Fruit fly (Drosophila melanogaster) whole organism, adult: ENCODE data around the gene COX4.

ENCODE experiments used
- CG11617 ChIP-seq: fragments of 200-800 bp; sonication (Bioruptor generic); optimal IDR thresholded peaks from 2 replicates; lab custom pipeline; 2017; ENCODE audit warnings: mild to moderate bottlenecking, missing biosample characterization, missing genetic modification reagents, missing genetic modification characterization
- CG12768 ChIP-seq: fragments of 200-800 bp; sonication (Bioruptor generic); optimal IDR thresholded peaks from 2 replicates; lab custom pipeline; 2017; ENCODE audit warnings: missing biosample characterization, missing genetic modification characterization, mild to moderate bottlenecking, moderate library complexity, missing genetic modification reagents
- CG14711 ChIP-seq: fragments of 200-800 bp; sonication (Bioruptor generic); optimal IDR thresholded peaks from 2 replicates; lab custom pipeline; 2018; ENCODE audit warnings: missing biosample characterization, mild to moderate bottlenecking, missing genetic modification characterization, moderate library complexity
- CG1620 ChIP-seq: fragments of 200-800 bp; sonication (Bioruptor generic); optimal IDR thresholded peaks from 2 replicates; lab custom pipeline; 2016; ENCODE audit warnings: missing biosample characterization, missing genetic modification characterization
- CG33017 ChIP-seq: fragments of 200-800 bp; sonication (Bioruptor generic); optimal IDR thresholded peaks from 2 replicates; lab custom pipeline; 2018; ENCODE audit warnings: missing biosample characterization, mild to moderate bottlenecking, missing genetic modification characterization, moderate library complexity
- CG5204 ChIP-seq: fragments of 200-800 bp; sonication (Bioruptor generic); optimal IDR thresholded peaks from 2 replicates; lab custom pipeline; 2016; ENCODE audit warnings: missing biosample characterization, missing genetic modification characterization
- CG7045 ChIP-seq: fragments of 200-800 bp; sonication (Bioruptor generic); optimal IDR thresholded peaks from 2 replicates; lab custom pipeline; 2017; ENCODE audit warnings: missing biosample characterization, mild to moderate bottlenecking, missing genetic modification characterization
- CG7101 ChIP-seq: fragments of 200-800 bp; sonication (Bioruptor generic); optimal IDR thresholded peaks from 2 replicates; lab custom pipeline; 2018; ENCODE audit warnings: missing biosample characterization, mild to moderate bottlenecking, missing genetic modification characterization, moderate library complexity
- Clk ChIP-seq: fragments of 200-800 bp; sonication (Bioruptor generic); optimal IDR thresholded peaks from 2 replicates; lab custom pipeline; 2017; ENCODE audit warnings: missing biosample characterization, missing genetic modification characterization
- Crg-1 ChIP-seq: fragments of 200-800 bp; sonication (Bioruptor generic); optimal IDR thresholded peaks from 2 replicates; lab custom pipeline; 2016; ENCODE audit warnings: missing biosample characterization, missing genetic modification characterization
- Hr96 ChIP-seq: fragments of 200-800 bp; sonication (Bioruptor generic); optimal IDR thresholded peaks from 2 replicates; lab custom pipeline; 2016; ENCODE audit warnings: missing biosample characterization, missing genetic modification characterization
- Mnt ChIP-seq: fragments of 200-800 bp; sonication (Bioruptor generic); optimal IDR thresholded peaks from 2 replicates; lab custom pipeline; 2016; ENCODE audit warnings: missing biosample characterization, mild to moderate bottlenecking, missing genetic modification characterization
- bab1 ChIP-seq: fragments of 200-800 bp; sonication (Bioruptor generic); optimal IDR thresholded peaks from 3 replicates; lab custom pipeline; 2019; ENCODE audit warnings: missing biosample characterization, mild to moderate bottlenecking, missing genetic modification characterization, moderate library complexity
- cic ChIP-seq: fragments of 200-800 bp; sonication (Bioruptor generic); optimal IDR thresholded peaks from 2 replicates; lab custom pipeline; 2017; ENCODE audit warnings: missing biosample characterization, mild to moderate bottlenecking, missing genetic modification characterization, moderate library complexity
- cnc ChIP-seq, 2 experiments: fragments of >200 bp; optimal IDR thresholded peaks; 2 replicates each; lab custom pipeline; 2017
- kay ChIP-seq: fragments of 200-800 bp; sonication (Bioruptor generic); peaks from one replicate; lab custom pipeline; 2016; ENCODE audit warnings: missing biosample characterization, missing genetic modification characterization, borderline replicate concordance
- ovo ChIP-seq: fragments of 200-800 bp; sonication (Bioruptor generic); optimal IDR thresholded peaks from 2 replicates; lab custom pipeline; 2016; ENCODE audit warnings: missing biosample characterization, missing genetic modification characterization
- pad ChIP-seq: fragments of 200-800 bp; sonication (Bioruptor generic); optimal IDR thresholded peaks from 3 replicates; lab custom pipeline; 2017; ENCODE audit warnings: missing biosample characterization, missing genetic modification characterization, mild to moderate bottlenecking, moderate library complexity, missing genetic modification reagents
- tj ChIP-seq: fragments of 200-800 bp; sonication (Bioruptor generic); optimal IDR thresholded peaks from 3 replicates; lab custom pipeline; 2017; ENCODE audit warnings: missing biosample characterization, mild to moderate bottlenecking, missing genetic modification characterization, moderate library complexity
- toe ChIP-seq: fragments of 200-800 bp; sonication (Bioruptor generic); optimal IDR thresholded peaks from 2 replicates; lab custom pipeline; 2016; ENCODE audit warnings: missing biosample characterization, missing genetic modification characterization

Gene COX4

dm6 chr2L:19989658-19990362 is 31.3 kb downstream of the COX4 start:
- no peak for TF ChIP-seq pad
- TF ChIP-seq Clk (GFP tag; lab: Kevin White, UChicago): no peak
- no peak for TF ChIP-seq toe (GFP tag; lab: Kevin White, UChicago)
- TF ChIP-seq bab1 (GFP tag; lab: Kevin White, UChicago): no peak

- TF ChIP-seq ovo (GFP tag; lab: Kevin White, UChicago): no peak
- TF ChIP-seq cnc (optimal IDR thresholded peaks at IDR 0.05; lab: Kevin White, UChicago): no peak
- no peak for TF ChIP-seq tj (GFP tag; lab: Kevin White, UChicago)
- no peak for TF ChIP-seq cic (GFP tag; lab: Kevin White, UChicago)
- TF ChIP-seq CG12768 (GFP tag; lab: Kevin White, UChicago): no peak
- no peak for TF ChIP-seq CG11617 (GFP tag; lab: Kevin White, UChicago)
- no peak for TF ChIP-seq Hr96 (GFP tag; lab: Kevin White, UChicago)
- TF ChIP-seq Mnt (GFP tag; lab: Kevin White, UChicago): no peak
- TF ChIP-seq bab1 (GFP tag; lab: Kevin White, UChicago): no peak
- TF ChIP-seq Crg-1: no peak
- no peak for TF ChIP-seq kay (GFP tag; lab: Kevin White, UChicago)
- no peak for TF ChIP-seq CG7101 (tag; lab: Kevin White, UChicago)
- TF ChIP-seq CG5204: no peak
- no peak for TF ChIP-seq CG33017
- no peak for TF ChIP-seq pad
- TF ChIP-seq CG1620: no peak
- no peak for TF ChIP-seq CG14711 (tag; lab: Kevin White, UChicago)
- no peak for TF ChIP-seq toe (GFP tag; lab: Kevin White, UChicago)
Observed at dm6 chr2L:19992427-19992998, 34.0 kb downstream of the COX4 start.

DNA sequence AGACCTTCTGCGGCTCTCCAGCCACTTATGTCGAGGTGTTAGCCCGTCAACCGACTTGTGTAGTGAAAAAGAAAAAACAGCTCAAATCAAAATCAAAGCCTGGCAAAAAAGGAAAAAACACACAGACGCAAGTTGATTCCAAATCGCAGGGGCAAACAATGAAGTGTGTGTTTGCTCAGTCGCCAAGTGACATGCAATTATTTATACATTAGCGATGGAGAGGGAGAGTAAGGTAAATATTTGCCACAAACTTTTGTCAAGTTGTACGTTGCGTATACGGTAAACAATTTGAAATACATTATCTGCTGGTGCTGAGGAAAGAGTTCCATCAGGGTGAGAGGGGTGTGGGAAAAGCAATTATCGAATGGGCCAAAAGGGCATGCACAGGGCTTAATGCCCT is 39.6 kb downstream of the COX4 start:
- TF ChIP-seq CG11617 (GFP tag; lab: Kevin White, UChicago): no peak
- no peak for TF ChIP-seq CG5204
- no peak for TF ChIP-seq cic (GFP tag; lab: Kevin White, UChicago)
- TF ChIP-seq toe (GFP tag; lab: Kevin White, UChicago): no peak
- TF ChIP-seq Hr96 (GFP tag; lab: Kevin White, UChicago): no peak
- TF ChIP-seq CG1620: no peak
- TF ChIP-seq ovo (GFP tag; lab: Kevin White, UChicago): no peak
- no peak for TF ChIP-seq CG12768 (GFP tag; lab: Kevin White, UChicago)
- TF ChIP-seq cnc (optimal IDR thresholded peaks at IDR 0.05; lab: Kevin White, UChicago): no peak
- TF ChIP-seq Clk (GFP tag; lab: Kevin White, UChicago): no peak
- TF ChIP-seq Mnt (GFP tag; lab: Kevin White, UChicago): no peak
- no peak for TF ChIP-seq tj (GFP tag; lab: Kevin White, UChicago)
- TF ChIP-seq CG7101 (tag; lab: Kevin White, UChicago): no peak

dm6 chr2L:20002086-20002485 is 43.6 kb downstream of the COX4 start:
- TF ChIP-seq cnc (optimal IDR thresholded peaks at IDR 0.05; lab: Kevin White, UChicago): no peak
- TF ChIP-seq pad: no peak
- no peak for TF ChIP-seq bab1 (GFP tag; lab: Kevin White, UChicago)
- no peak for TF ChIP-seq Clk (GFP tag; lab: Kevin White, UChicago)
- no peak for TF ChIP-seq CG7101 (tag; lab: Kevin White, UChicago)
- no peak for TF ChIP-seq cic (GFP tag; lab: Kevin White, UChicago)
- no peak for TF ChIP-seq CG11617 (GFP tag; lab: Kevin White, UChicago)
- TF ChIP-seq CG14711 (tag; lab: Kevin White, UChicago): no peak
- no peak for TF ChIP-seq Hr96 (GFP tag; lab: Kevin White, UChicago)
- TF ChIP-seq CG7045: no peak
- TF ChIP-seq CG33017: no peak
- no peak for TF ChIP-seq CG12768 (GFP tag; lab: Kevin White, UChicago)

DNA sequence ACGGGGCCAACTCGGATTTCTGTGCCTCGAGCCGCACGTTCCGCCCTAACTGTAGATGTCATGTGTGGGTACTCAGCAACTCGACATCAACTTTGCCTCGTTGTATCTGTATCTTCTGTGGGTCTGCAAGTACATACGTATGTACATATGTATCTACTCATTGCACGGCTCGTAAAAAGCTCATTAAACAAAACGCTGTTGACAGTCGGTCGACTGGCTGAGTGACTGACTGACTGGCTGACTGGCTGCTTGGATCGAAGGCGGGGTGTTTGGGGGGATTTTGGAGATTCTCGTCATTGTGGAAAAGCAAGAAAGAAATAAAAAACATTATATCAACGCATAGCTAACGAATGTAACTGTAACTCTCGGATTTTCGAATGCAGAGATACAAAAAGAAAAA is 45.8 kb downstream of the COX4 start:
- TF ChIP-seq Crg-1 (no peak), bab1 (GFP tag; lab: Kevin White, UChicago) (no peak), Hr96 (GFP tag; lab: Kevin White, UChicago) (no peak)

DNA sequence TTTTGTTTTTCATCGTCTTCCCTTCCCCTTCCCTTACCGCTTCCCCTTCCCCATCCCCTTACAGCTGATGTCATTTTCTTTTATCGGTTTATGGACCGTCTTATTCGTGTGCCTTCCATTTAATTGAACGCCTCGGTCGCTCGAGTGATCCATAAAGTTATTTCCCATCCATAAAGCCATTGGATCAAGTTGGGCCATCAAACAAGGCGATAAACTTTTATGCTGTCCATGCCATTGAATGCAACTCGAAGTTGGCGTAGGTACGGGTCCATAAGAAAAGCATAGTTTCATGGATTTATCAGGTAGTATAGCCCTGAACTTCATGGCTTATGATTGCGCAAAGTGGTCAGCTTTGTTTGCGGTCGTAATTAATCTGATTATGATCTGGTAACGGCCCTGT is 46.6 kb downstream of the COX4 start:
- TF ChIP-seq CG7101 (tag; lab: Kevin White, UChicago) (no peak), bab1 (GFP tag; lab: Kevin White, UChicago) (no peak), ovo (GFP tag; lab: Kevin White, UChicago) (no peak), kay (GFP tag; lab: Kevin White, UChicago) (no peak), CG14711 (tag; lab: Kevin White, UChicago) (no peak), tj (GFP tag; lab: Kevin White, UChicago) (no peak), cic (GFP tag; lab: Kevin White, UChicago) (no peak), toe (GFP tag; lab: Kevin White, UChicago) (no peak), Mnt (GFP tag; lab: Kevin White, UChicago) (no peak), Clk (GFP tag; lab: Kevin White, UChicago) (no peak), Crg-1 (no peak), CG1620 (no peak), cnc (optimal IDR thresholded peaks at IDR 0.05; lab: Kevin White, UChicago) (no peak), pad (no peak), CG12768 (GFP tag; lab: Kevin White, UChicago) (no peak), CG7045 (no peak), CG11617 (GFP tag; lab: Kevin White, UChicago) (no peak)
